Comparison of ENCODE assay signal across 1 fruit fly cellular context in genomic region chr3R:18719767-18720341, dm6.
TF ChIP-seq lines count a peak whose summit lies in the region.

No protein-coding gene starts in this region.

TF ChIP-seq in whole organism, embryonic, 481 proteins besides CTCF, POLR2A, EP300 and RAD21 (continued from another document and continues in another):
- TF ChIP-seq Stat92E (GFP tag; optimal IDR thresholded peaks at IDR 0.05; lab: Kevin White, UChicago) (no peak), CG32532 (GFP tag; IDR thresholded peaks at IDR 0.05; lab: Robert Waterston, UW) (peak; percentile 87), CG16779 (GFP tag; IDR thresholded peaks at IDR 0.05; lab: Robert Waterston, UW) (no peak), B-H2 (GFP tag; optimal IDR thresholded peaks at IDR 0.05; lab: Kevin White, UChicago) (peak; percentile 93), CG10209 (GFP tag; optimal IDR thresholded peaks at IDR 0.05; lab: Kevin White, UChicago) (peak; percentile 86), ind (GFP tag; optimal IDR thresholded peaks at IDR 0.05; lab: Kevin White, UChicago) (peak; percentile 82), Nf-YC (tag; optimal IDR thresholded peaks at IDR 0.05; lab: Kevin White, UChicago) (peak; percentile 76), CG4730 (GFP tag; IDR thresholded peaks at IDR 0.05; lab: Robert Waterston, UW) (peak; percentile 74; the same call in 1 of the 2 replicates), Dbx (GFP tag; IDR thresholded peaks at IDR 0.05; lab: Robert Waterston, UW) (peak; percentile 88), CG10431 (GFP tag; optimal IDR thresholded peaks at IDR 0.05; lab: Kevin White, UChicago) (peak; percentile 61), Dref (GFP tag; IDR thresholded peaks at IDR 0.05; lab: Robert Waterston, UW) (no peak), CG11093 (GFP tag; IDR thresholded peaks at IDR 0.05; lab: Robert Waterston, UW) (peak; percentile 52; the same call in 1 of the 3 replicates), CG14710 (tag; optimal IDR thresholded peaks at IDR 0.05; lab: Kevin White, UChicago) (peak; percentile 74), CG10543 (GFP tag; optimal IDR thresholded peaks at IDR 0.05; lab: Kevin White, UChicago) (peak; percentile 94), CG10321 (GFP tag; IDR thresholded peaks at IDR 0.05; lab: Robert Waterston, UW) (peak; percentile 56), ase (GFP tag; IDR thresholded peaks at IDR 0.05; lab: Robert Waterston, UW) (peak; percentile 76; the same call in 2 of the 3 replicates), ttk (GFP tag; IDR thresholded peaks at IDR 0.05; lab: Robert Waterston, UW) (no peak; the same call in none of the 2 replicates), CG2202 (tag; optimal IDR thresholded peaks at IDR 0.05; lab: Kevin White, UChicago) (peak; percentile 44), ken (GFP tag; IDR thresholded peaks at IDR 0.05; lab: Robert Waterston, UW) (peak; percentile 81), CG6654 (GFP tag; optimal IDR thresholded peaks at IDR 0.05; lab: Kevin White, UChicago) (peak; percentile 62), CG32767 (GFP tag; IDR thresholded peaks at IDR 0.05; lab: Robert Waterston, UW) (peak; percentile 72; the same call in 1 of the 2 replicates), CG3847 (GFP tag; IDR thresholded peaks at IDR 0.05; lab: Robert Waterston, UW) (peak; percentile 77), CG9215 (GFP tag; IDR thresholded peaks at IDR 0.05; lab: Robert Waterston, UW) (peak; percentile 63), CG6272 (GFP tag; IDR thresholded peaks at IDR 0.05; lab: Robert Waterston, UW) (peak; percentile 82), CG4360 (GFP tag; IDR thresholded peaks at IDR 0.05; lab: Robert Waterston, UW) (no peak), ap (GFP tag; IDR thresholded peaks at IDR 0.05; lab: Robert Waterston, UW) (peak; percentile 62; the same call in 1 of the 2 replicates), sob (GFP tag; IDR thresholded peaks at IDR 0.05; lab: Robert Waterston, UW) (peak; percentile 83), Ets65A (GFP tag; lab: Kevin White, UChicago) (peak; percentile 93), ewg (GFP tag; optimal IDR thresholded peaks at IDR 0.05; lab: Kevin White, UChicago) (peak; percentile 69), Optix (GFP tag; IDR thresholded peaks at IDR 0.05; lab: Robert Waterston, UW) (peak; percentile 66; the same call in 1 of the 3 replicates), CG3838 (GFP tag; optimal IDR thresholded peaks at IDR 0.05; lab: Kevin White, UChicago) (peak; percentile 46), Rx (GFP tag; IDR thresholded peaks at IDR 0.05; lab: Robert Waterston, UW) (peak; percentile 72), CG7556 (GFP tag; optimal IDR thresholded peaks at IDR 0.05; lab: Kevin White, UChicago) (peak; percentile 95), tup (GFP tag; optimal IDR thresholded peaks at IDR 0.05; lab: Kevin White, UChicago) (peak; percentile 59), Lim3 (GFP tag; IDR thresholded peaks at IDR 0.05; lab: Robert Waterston, UW) (peak; percentile 64), Hr51 (GFP tag; optimal IDR thresholded peaks at IDR 0.05; lab: Kevin White, UChicago) (peak; percentile 67 to 89), MTF-1 (GFP tag; optimal IDR thresholded peaks at IDR 0.05; lab: Kevin White, UChicago; ENCODE audit: borderline replicate concordance) (peak; percentile 58), CkIIα-i1 (GFP tag; IDR thresholded peaks at IDR 0.05; lab: Robert Waterston, UW) (no peak), CG11504 (tag; optimal IDR thresholded peaks at IDR 0.05; lab: Kevin White, UChicago) (peak; percentile 91), CG11723 (GFP tag; optimal IDR thresholded peaks at IDR 0.05; lab: Kevin White, UChicago) (peak; percentile 74), sqz (GFP tag; optimal IDR thresholded peaks at IDR 0.05; lab: Kevin White, UChicago) (peak; percentile 75), so (GFP tag; IDR thresholded peaks at IDR 0.05; lab: Robert Waterston, UW) (peak; percentile 66; the same call in 2 of the 3 replicates), row (GFP tag; IDR thresholded peaks at IDR 0.05; lab: Robert Waterston, UW) (peak; percentile 92), CG10366 (GFP tag; IDR thresholded peaks at IDR 0.05; lab: Robert Waterston, UW) (peak; percentile 84), CG12391 (tag; optimal IDR thresholded peaks at IDR 0.05; lab: Kevin White, UChicago) (peak; percentile 87), Taf1 (GFP tag; IDR thresholded peaks at IDR 0.05; lab: Robert Waterston, UW) (peak; percentile 74), nmo (GFP tag; optimal IDR thresholded peaks at IDR 0.05; lab: Kevin White, UChicago) (peak; percentile 86), CG12219 (GFP tag; optimal IDR thresholded peaks at IDR 0.05; lab: Kevin White, UChicago) (peak; percentile 87), CG11560 (tag; IDR thresholded peaks at IDR 0.05; lab: Robert Waterston, UW) (peak; percentile 71), CG11695 (GFP tag; IDR thresholded peaks at IDR 0.05; lab: Robert Waterston, UW) (peak; percentile 81), mirr (GFP tag; optimal IDR thresholded peaks at IDR 0.05; lab: Kevin White, UChicago) (peak; percentile 82), CG7963 (GFP tag; IDR thresholded peaks at IDR 0.05; lab: Robert Waterston, UW; ENCODE audit: partially characterized antibody) (no peak), sna (GFP tag; IDR thresholded peaks at IDR 0.05; lab: Robert Waterston, UW; ENCODE audit: partially characterized antibody) (no peak), CG13775 (GFP tag; optimal IDR thresholded peaks at IDR 0.05; lab: Kevin White, UChicago) (peak; percentile 71), CG16813 (GFP tag; IDR thresholded peaks at IDR 0.05; lab: Robert Waterston, UW; ENCODE audit: partially characterized antibody) (no peak), twi (tag; optimal IDR thresholded peaks at IDR 0.05; lab: Kevin White, UChicago) (peak; percentile 76), CG4854 (GFP tag; optimal IDR thresholded peaks at IDR 0.05; lab: Kevin White, UChicago) (no peak), toy (GFP tag; IDR thresholded peaks at IDR 0.05; lab: Robert Waterston, UW) (peak; percentile 59; the same call in 1 of the 2 replicates), phol (tag; optimal IDR thresholded peaks at IDR 0.05; lab: Kevin White, UChicago) (peak; percentile 81), vnd (GFP tag; IDR thresholded peaks at IDR 0.05; lab: Robert Waterston, UW; ENCODE audit: partially characterized antibody) (no peak), CG6683 (GFP tag; optimal IDR thresholded peaks at IDR 0.05; lab: Kevin White, UChicago) (peak; percentile 89), CG33557 (GFP tag; optimal IDR thresholded peaks at IDR 0.05; lab: Kevin White, UChicago) (peak; percentile 57), CG17186 (GFP tag; optimal IDR thresholded peaks at IDR 0.05; lab: Kevin White, UChicago) (no peak), CG8089 (GFP tag; optimal IDR thresholded peaks at IDR 0.05; lab: Kevin White, UChicago) (peak; percentile 68), Doc2 (GFP tag; IDR thresholded peaks at IDR 0.05; lab: Robert Waterston, UW) (peak; percentile 50; the same call in 1 of the 2 replicates), CG18262 (tag; optimal IDR thresholded peaks at IDR 0.05; lab: Kevin White, UChicago) (peak; percentile 90), Sin3A (optimal IDR thresholded peaks at IDR 0.05; lab: Kevin White, UChicago) (no peak), CG11398 (GFP tag; optimal IDR thresholded peaks at IDR 0.05; lab: Kevin White, UChicago) (peak; percentile 58), da (GFP tag; optimal IDR thresholded peaks at IDR 0.05; lab: Kevin White, UChicago) (peak; percentile 63), chinmo (GFP tag; IDR thresholded peaks at IDR 0.05; lab: Robert Waterston, UW; ENCODE audit: partially characterized antibody) (no peak), CG17568 (GFP tag; optimal IDR thresholded peaks at IDR 0.05; lab: Kevin White, UChicago) (peak; percentile 61), knrl (GFP tag; IDR thresholded peaks at IDR 0.05; lab: Robert Waterston, UW; ENCODE audit: partially characterized antibody) (no peak), gcm (GFP tag; optimal IDR thresholded peaks at IDR 0.05; lab: Kevin White, UChicago) (peak; percentile 65), Sox102F (GFP tag; optimal IDR thresholded peaks at IDR 0.05; lab: Kevin White, UChicago) (peak; percentile 84), E2f1 (GFP tag; IDR thresholded peaks at IDR 0.05; lab: Robert Waterston, UW) (peak; percentile 72), Jarid2 (GFP tag; optimal IDR thresholded peaks at IDR 0.05; lab: Kevin White, UChicago) (peak; percentile 64), nom (GFP tag; optimal IDR thresholded peaks at IDR 0.05; lab: Kevin White, UChicago) (peak; percentile 17), az2 (GFP tag; optimal IDR thresholded peaks at IDR 0.05; lab: Kevin White, UChicago) (peak; percentile 76), Nf-YA (GFP tag; IDR thresholded peaks at IDR 0.05; lab: Robert Waterston, UW) (peak; percentile 79), Xbp1 (GFP tag; optimal IDR thresholded peaks at IDR 0.05; lab: Kevin White, UChicago) (peak; percentile 85), CG17802 (tag; optimal IDR thresholded peaks at IDR 0.05; lab: Kevin White, UChicago) (peak; percentile 55), CG10462 (GFP tag; optimal IDR thresholded peaks at IDR 0.05; lab: Kevin White, UChicago) (peak; percentile 55), fd96Cb (tag; optimal IDR thresholded peaks at IDR 0.05; lab: Kevin White, UChicago) (peak; percentile 83), Chrac-16 (GFP tag; optimal IDR thresholded peaks at IDR 0.05; lab: Kevin White, UChicago) (peak; percentile 73), CG6813 (GFP tag; optimal IDR thresholded peaks at IDR 0.05; lab: Kevin White, UChicago) (peak; percentile 86), CG5180 (GFP tag; optimal IDR thresholded peaks at IDR 0.05; lab: Kevin White, UChicago) (peak; percentile 87), MBD-R2 (GFP tag; IDR thresholded peaks at IDR 0.05; lab: Robert Waterston, UW) (peak; percentile 60; the same call in 1 of the 2 replicates), HHEX (GFP tag; optimal IDR thresholded peaks at IDR 0.05; lab: Kevin White, UChicago) (peak; percentile 83), lov (optimal IDR thresholded peaks at IDR 0.05; lab: Kevin White, UChicago) (no peak), lov (GFP tag; IDR thresholded peaks at IDR 0.05; lab: Robert Waterston, UW) (0 out of 3 replicates have a peak, but pooled peaks have one; percentile 12), CG7372 (GFP tag; IDR thresholded peaks at IDR 0.05; lab: Robert Waterston, UW) (peak; percentile 72), CG3163 (GFP tag; optimal IDR thresholded peaks at IDR 0.05; lab: Kevin White, UChicago) (peak; percentile 63), Doc3 (GFP tag; IDR thresholded peaks at IDR 0.05; lab: Robert Waterston, UW; ENCODE audit: partially characterized antibody) (no peak), CG10979 (tag; optimal IDR thresholded peaks at IDR 0.05; lab: Kevin White, UChicago) (peak; percentile 86), CG7786 (GFP tag; optimal IDR thresholded peaks at IDR 0.05; lab: Kevin White, UChicago) (peak; percentile 81), cg (GFP tag; optimal IDR thresholded peaks at IDR 0.05; lab: Kevin White, UChicago) (no peak), jing (GFP tag; optimal IDR thresholded peaks at IDR 0.05; lab: Kevin White, UChicago) (peak; percentile 58), gsb-n (tag; optimal IDR thresholded peaks at IDR 0.05; lab: Kevin White, UChicago) (peak; percentile 74), seq (GFP tag; IDR thresholded peaks at IDR 0.05; lab: Robert Waterston, UW) (peak; percentile 89), CG12236 (GFP tag; optimal IDR thresholded peaks at IDR 0.05; lab: Kevin White, UChicago) (peak; percentile 47), maf-S (GFP tag; optimal IDR thresholded peaks at IDR 0.05; lab: Kevin White, UChicago) (peak; percentile 76), CG9609 (GFP tag; optimal IDR thresholded peaks at IDR 0.05; lab: Kevin White, UChicago) (peak; percentile 71), CG1529 (GFP tag; optimal IDR thresholded peaks at IDR 0.05; lab: Kevin White, UChicago) (peak; percentile 71), ranshi (GFP tag; IDR thresholded peaks at IDR 0.05; lab: Robert Waterston, UW) (peak; percentile 85), CG14860 (GFP tag; IDR thresholded peaks at IDR 0.05; lab: Robert Waterston, UW; ENCODE audit: partially characterized antibody) (no peak), CG16863 (GFP tag; optimal IDR thresholded peaks at IDR 0.05; lab: Kevin White, UChicago) (peak; percentile 83), Spps (tag; optimal IDR thresholded peaks at IDR 0.05; lab: Kevin White, UChicago) (peak; percentile 31), tap (tag; optimal IDR thresholded peaks at IDR 0.05; lab: Kevin White, UChicago) (peak; percentile 86), pb (GFP tag; optimal IDR thresholded peaks at IDR 0.05; lab: Kevin White, UChicago) (peak; percentile 67), CG8944 (GFP tag; optimal IDR thresholded peaks at IDR 0.05; lab: Kevin White, UChicago) (peak; percentile 69), CG3407 (GFP tag; optimal IDR thresholded peaks at IDR 0.05; lab: Kevin White, UChicago) (peak; percentile 70), pzg (GFP tag; optimal IDR thresholded peaks at IDR 0.05; lab: Kevin White, UChicago) (peak; percentile 10), corto (GFP tag; optimal IDR thresholded peaks at IDR 0.05; lab: Kevin White, UChicago) (peak; percentile 17), hbn (GFP tag; IDR thresholded peaks at IDR 0.05; lab: Robert Waterston, UW; ENCODE audit: partially characterized antibody) (no peak), Ravus (GFP tag; IDR thresholded peaks at IDR 0.05; lab: Robert Waterston, UW) (no peak; the same call in 1 of the 2 replicates), CG30403 (GFP tag; optimal IDR thresholded peaks at IDR 0.05; lab: Kevin White, UChicago) (peak; percentile 87), repo (GFP tag; optimal IDR thresholded peaks at IDR 0.05; lab: Kevin White, UChicago) (peak; percentile 67), h (optimal IDR thresholded peaks at IDR 0.05; lab: Kevin White, UChicago) (no peak), Mad (GFP tag; optimal IDR thresholded peaks at IDR 0.05; lab: Kevin White, UChicago) (peak; percentile 72), sima (GFP tag; optimal IDR thresholded peaks at IDR 0.05; lab: Kevin White, UChicago) (peak; percentile 30), ash1 (GFP tag; optimal IDR thresholded peaks at IDR 0.05; lab: Kevin White, UChicago) (no peak), CG17612 (GFP tag; IDR thresholded peaks at IDR 0.05; lab: Robert Waterston, UW) (no peak), CG7928 (GFP tag; optimal IDR thresholded peaks at IDR 0.05; lab: Kevin White, UChicago) (peak; percentile 8), Dfd (GFP tag; optimal IDR thresholded peaks at IDR 0.05; lab: Kevin White, UChicago) (no peak), CrebB (tag; optimal IDR thresholded peaks at IDR 0.05; lab: Kevin White, UChicago) (peak; percentile 85), grau (tag; optimal IDR thresholded peaks at IDR 0.05; lab: Kevin White, UChicago) (peak; percentile 88), wor (GFP tag; IDR thresholded peaks at IDR 0.05; lab: Robert Waterston, UW) (peak; percentile 74), unpg (GFP tag; optimal IDR thresholded peaks at IDR 0.05; lab: Kevin White, UChicago) (peak; percentile 87), CG13424 (tag; optimal IDR thresholded peaks at IDR 0.05; lab: Kevin White, UChicago) (peak; percentile 92)
